Fruit fly (Drosophila melanogaster): ENCODE results near the gene Or2a.

Gene Or2a

DNA sequence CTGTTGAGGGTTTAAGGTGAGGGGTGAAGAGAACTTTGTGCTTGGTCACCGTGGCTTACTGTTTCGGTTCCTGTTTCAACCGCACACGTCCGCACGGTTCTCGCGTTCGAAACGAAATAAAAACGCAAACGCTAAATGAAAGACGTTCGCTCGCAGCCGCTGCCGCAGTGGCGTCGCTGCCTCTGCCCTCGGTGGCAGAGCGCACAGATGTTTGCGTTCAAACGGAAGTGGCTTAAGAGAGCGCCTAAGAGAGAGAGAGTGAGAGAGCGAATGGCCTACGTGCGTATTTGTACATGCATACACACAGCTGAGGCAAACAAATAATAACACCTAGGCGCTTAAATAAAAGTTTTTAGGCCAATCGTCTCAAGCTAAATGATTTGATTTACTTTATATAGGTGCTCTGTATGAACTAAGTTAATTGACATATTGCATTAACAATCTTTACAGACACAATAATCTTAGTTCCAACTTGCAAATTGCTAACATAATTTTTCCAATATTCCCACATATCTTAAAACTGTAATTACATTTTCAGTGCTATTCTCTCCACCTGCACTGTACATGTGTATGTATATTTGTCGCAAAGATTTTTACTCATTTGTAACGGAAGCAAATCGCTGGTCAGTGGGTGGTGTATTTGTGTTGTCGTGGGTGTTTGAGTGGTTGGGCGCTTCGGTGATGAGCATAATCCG, 47.4 kb downstream of the Or2a start, which contains the start of gene CG2865 (continued):
- TF ChIP-seq trh (GFP tag; optimal IDR thresholded peaks at IDR 0.05) (peak; percentile 75), fd102C (GFP tag; optimal IDR thresholded peaks at IDR 0.05) (peak; percentile 57), CG18619 (GFP tag; optimal IDR thresholded peaks at IDR 0.05) (peak; percentile 94), CG7556 (GFP tag; optimal IDR thresholded peaks at IDR 0.05) (peak; percentile 97), CG7987 (GFP tag; optimal IDR thresholded peaks at IDR 0.05) (peak; percentile 85), sob (GFP tag; IDR thresholded peaks at IDR 0.05) (peak; percentile 89), Sox102F (GFP tag; optimal IDR thresholded peaks at IDR 0.05) (peak; percentile 93), Hand (GFP tag; optimal IDR thresholded peaks at IDR 0.05) (peak; percentile 95), PHDP (tag; optimal IDR thresholded peaks at IDR 0.05) (peak; percentile 97), D19B (GFP tag; optimal IDR thresholded peaks at IDR 0.05) (peak; percentile 87), CG15011 (GFP tag; optimal IDR thresholded peaks at IDR 0.05) (peak; percentile 94), CG7372 (GFP tag; IDR thresholded peaks at IDR 0.05) (peak; percentile 88), sqz (GFP tag; optimal IDR thresholded peaks at IDR 0.05) (peak; percentile 95), prd (optimal IDR thresholded peaks at IDR 0.05) (no peak), prd (GFP tag; IDR thresholded peaks at IDR 0.05) (peak; percentile 90), CG30020 (tag; optimal IDR thresholded peaks at IDR 0.05) (peak; percentile 81), Hsf (GFP tag; optimal IDR thresholded peaks at IDR 0.05) (peak; percentile 94), CG4854 (GFP tag; optimal IDR thresholded peaks at IDR 0.05) (peak; percentile 73), abd-A (tag; optimal IDR thresholded peaks at IDR 0.05) (peak; percentile 96), dan (GFP tag; IDR thresholded peaks at IDR 0.05) (no peak; the same call in 1 of the 2 replicates), ind (GFP tag; optimal IDR thresholded peaks at IDR 0.05) (peak; percentile 91), CoRest (tag; optimal IDR thresholded peaks at IDR 0.05) (peak; percentile 97), knrl (GFP tag; IDR thresholded peaks at IDR 0.05; ENCODE audit: partially characterized antibody) (peak; percentile 26; the same call in 1 of the 3 replicates), lmd (GFP tag; IDR thresholded peaks at IDR 0.05) (peak; percentile 91), Doc3 (GFP tag; IDR thresholded peaks at IDR 0.05; ENCODE audit: partially characterized antibody) (no peak), ham (GFP tag; IDR thresholded peaks at IDR 0.05) (0 out of 2 replicates have a peak, but pooled peaks have one; percentile 34), CG14965 (GFP tag; optimal IDR thresholded peaks at IDR 0.05; ENCODE audit: borderline replicate concordance) (peak; percentile 74), CG14667 (GFP tag; IDR thresholded peaks at IDR 0.05) (peak; percentile 75), Nf-YC (tag; optimal IDR thresholded peaks at IDR 0.05) (peak; percentile 91), CG18599 (GFP tag; optimal IDR thresholded peaks at IDR 0.05) (peak; percentile 98), Sry-δ (GFP tag; optimal IDR thresholded peaks at IDR 0.05) (peak; percentile 52), esg (GFP tag; conservative IDR thresholded peaks at IDR 0.05) (peak; percentile 85), B-H1 (GFP tag; IDR thresholded peaks at IDR 0.05) (peak; percentile 69), br (optimal IDR thresholded peaks at IDR 0.05) (no peak), CG4617 (GFP tag; optimal IDR thresholded peaks at IDR 0.05; ENCODE audit: borderline replicate concordance) (peak; percentile 83), hkb (optimal IDR thresholded peaks at IDR 0.05) (no peak), hkb (GFP tag; IDR thresholded peaks at IDR 0.05) (peak; percentile 92), CG3838 (GFP tag; optimal IDR thresholded peaks at IDR 0.05) (peak; percentile 45), pho (GFP tag; optimal IDR thresholded peaks at IDR 0.05) (peak; percentile 93), phol (tag; optimal IDR thresholded peaks at IDR 0.05) (peak; percentile 92), dm (GFP tag; optimal IDR thresholded peaks at IDR 0.05) (peak; percentile 83), CkIIα-i1 (GFP tag; IDR thresholded peaks at IDR 0.05) (0 out of 2 replicates have a peak, but pooled peaks have one; percentile 7), otp (GFP tag; IDR thresholded peaks at IDR 0.05) (peak; percentile 46; the same call in 1 of the 3 replicates), CG2120 (GFP tag; optimal IDR thresholded peaks at IDR 0.05) (peak; percentile 96), CG16813 (GFP tag; IDR thresholded peaks at IDR 0.05; ENCODE audit: partially characterized antibody) (no peak), nom (GFP tag; optimal IDR thresholded peaks at IDR 0.05) (peak; percentile 94), chinmo (GFP tag; IDR thresholded peaks at IDR 0.05; ENCODE audit: partially characterized antibody) (peak; percentile 92), CG5953 (GFP tag; IDR thresholded peaks at IDR 0.05) (peak; percentile 59; the same call in 1 of the 2 replicates), Sox100B (GFP tag; optimal IDR thresholded peaks at IDR 0.05) (peak; percentile 96)
